Worm (Caenorhabditis elegans) whole organism, L2 larva: ENCODE measurements around the gene cyl-1.

Experiments used
- F13H6.1 ChIP-seq: sonication (generic microtip); optimal IDR thresholded peaks from 2 replicates; lab custom pipeline; 2016; ENCODE audit warnings: missing genetic modification characterization, missing compliant biosample characterization
- R02D3.7 ChIP-seq: fragments of 150-350 bp; optimal IDR thresholded peaks from 2 replicates; lab custom pipeline; 2014; ENCODE audit warnings: missing biosample characterization, missing genetic modification characterization
- Y55F3AM.14 ChIP-seq: fragments of 200-800 bp; sonication (Bioruptor generic); optimal IDR thresholded peaks from 2 replicates; lab custom pipeline; 2018; ENCODE audit warnings: mild to moderate bottlenecking, missing genetic modification characterization, missing compliant biosample characterization
- ZK546.5 ChIP-seq: sonication (generic microtip); optimal IDR thresholded peaks from 2 replicates; lab custom pipeline; 2017; ENCODE audit warnings: missing biosample characterization, missing genetic modification characterization
- alr-1 ChIP-seq: fragments of 150-350 bp; optimal IDR thresholded peaks from 2 replicates; lab custom pipeline; 2014; ENCODE audit warnings: missing biosample characterization, missing genetic modification characterization
- ama-1 ChIP-seq: fragments of 150-350 bp; optimal IDR thresholded peaks from 2 replicates; lab custom pipeline; 2018; ENCODE audit warnings: inconsistent platforms
- blmp-1 ChIP-seq: sonication (generic microtip); optimal IDR thresholded peaks from 2 replicates; lab custom pipeline; 2017; ENCODE audit warnings: missing genetic modification characterization, mild to moderate bottlenecking, missing compliant biosample characterization, antibody characterized with exemption, moderate library complexity; ENCODE audit not compliant: insufficient read depth
- ceh-16 ChIP-seq: fragments of 150-350 bp; optimal IDR thresholded peaks from 2 replicates; lab custom pipeline; 2014; ENCODE audit warnings: missing biosample characterization, missing genetic modification characterization
- ceh-82 ChIP-seq: fragments of 150-350 bp; optimal IDR thresholded peaks from 2 replicates; lab custom pipeline; 2014; ENCODE audit warnings: missing biosample characterization, missing genetic modification characterization
- crh-2 ChIP-seq: sonication (generic microtip); optimal IDR thresholded peaks from 2 replicates; lab custom pipeline; 2017; ENCODE audit warnings: missing biosample characterization, missing genetic modification characterization
- dmd-4 ChIP-seq: sonication (generic microtip); optimal IDR thresholded peaks from 2 replicates; lab custom pipeline; 2017; ENCODE audit warnings: missing biosample characterization, missing genetic modification characterization
- egl-27 ChIP-seq: sonication (generic microtip); optimal IDR thresholded peaks from 3 replicates; lab custom pipeline; 2017; ENCODE audit warnings: missing biosample characterization, missing genetic modification reagents, missing genetic modification characterization
- elt-1 ChIP-seq: fragments of 150-350 bp; optimal IDR thresholded peaks from 2 replicates; lab custom pipeline; 2014; ENCODE audit warnings: missing biosample characterization, missing genetic modification characterization
- elt-3 ChIP-seq: sonication (generic microtip); optimal IDR thresholded peaks from 2 replicates; lab custom pipeline; 2017; ENCODE audit warnings: missing biosample characterization, missing genetic modification characterization
- fos-1 ChIP-seq: fragments of 150-350 bp; optimal IDR thresholded peaks from 2 replicates; lab custom pipeline; 2014; ENCODE audit warnings: missing biosample characterization, missing genetic modification characterization
- gmeb-1 ChIP-seq: fragments of 150-350 bp; optimal IDR thresholded peaks from 2 replicates; lab custom pipeline; 2014; ENCODE audit warnings: missing biosample characterization, missing genetic modification characterization
- lin-11 ChIP-seq: fragments of 150-350 bp; sonication (generic microtip); optimal IDR thresholded peaks from 2 replicates; lab custom pipeline; 2014; ENCODE audit warnings: missing biosample characterization, missing genetic modification characterization, inconsistent platforms, mixed read lengths
- lin-13 ChIP-seq: fragments of 150-350 bp; optimal IDR thresholded peaks from 2 replicates; lab custom pipeline; 2014; ENCODE audit warnings: missing biosample characterization, missing genetic modification reagents, missing genetic modification characterization
- lin-39 ChIP-seq: fragments of 150-350 bp; optimal IDR thresholded peaks from 2 replicates; lab custom pipeline; 2014; ENCODE audit warnings: missing biosample characterization, missing genetic modification reagents, missing genetic modification characterization
- lsy-2 ChIP-seq, 2 experiments: fragments of 150-350 bp in 1 of 2; sonication (generic microtip) in 1 of 2; optimal IDR thresholded peaks; 2 replicates each; lab custom pipeline; 2014 to 2017; ENCODE audit warnings: missing biosample characterization in 2 of 2, missing genetic modification characterization in 2 of 2
- mab-5 ChIP-seq: fragments of 150-350 bp; optimal IDR thresholded peaks from 2 replicates; lab custom pipeline; 2014; ENCODE audit warnings: missing biosample characterization, missing genetic modification characterization
- mbf-1 ChIP-seq: sonication (generic microtip); optimal IDR thresholded peaks from 2 replicates; lab custom pipeline; 2017; ENCODE audit warnings: missing biosample characterization, missing genetic modification characterization
- nhr-10 ChIP-seq: sonication (generic microtip); optimal IDR thresholded peaks from 2 replicates; lab custom pipeline; 2017; ENCODE audit warnings: missing biosample characterization, missing genetic modification characterization
- nhr-11 ChIP-seq: fragments of 150-350 bp; optimal IDR thresholded peaks from 2 replicates; lab custom pipeline; 2014; ENCODE audit warnings: missing biosample characterization, missing genetic modification characterization
- nhr-129 ChIP-seq: fragments of 150-350 bp; optimal IDR thresholded peaks from 2 replicates; lab custom pipeline; 2014; ENCODE audit warnings: missing biosample characterization, missing genetic modification characterization
- nhr-21 ChIP-seq: fragments of 150-350 bp; optimal IDR thresholded peaks from 2 replicates; lab custom pipeline; 2014; ENCODE audit warnings: missing biosample characterization, missing genetic modification characterization
- nhr-23 ChIP-seq: fragments of 150-350 bp; optimal IDR thresholded peaks from 2 replicates; lab custom pipeline; 2014; ENCODE audit warnings: missing biosample characterization, missing genetic modification reagents, missing genetic modification characterization
- nhr-237 ChIP-seq: fragments of 150-350 bp; optimal IDR thresholded peaks from 2 replicates; lab custom pipeline; 2014; ENCODE audit warnings: missing biosample characterization, missing genetic modification characterization
- nhr-25 ChIP-seq: fragments of 150-350 bp; sonication (generic microtip); optimal IDR thresholded peaks from 3 replicates; lab custom pipeline; 2014; ENCODE audit warnings: missing biosample characterization, missing genetic modification characterization
- nhr-77 ChIP-seq: fragments of 150-350 bp; optimal IDR thresholded peaks from 2 replicates; lab custom pipeline; 2014; ENCODE audit warnings: missing biosample characterization, missing genetic modification characterization
- peb-1 ChIP-seq: fragments of 150-350 bp; optimal IDR thresholded peaks from 2 replicates; lab custom pipeline; 2014; ENCODE audit warnings: missing biosample characterization, missing genetic modification characterization
- skn-1 ChIP-seq: sonication (generic microtip); optimal IDR thresholded peaks from 2 replicates; lab custom pipeline; 2017; ENCODE audit warnings: missing biosample characterization, missing genetic modification characterization
- sma-3 ChIP-seq: sonication (generic microtip); optimal IDR thresholded peaks from 2 replicates; lab custom pipeline; 2016; ENCODE audit warnings: missing genetic modification reagents, missing genetic modification characterization, missing compliant biosample characterization
- sma-9 ChIP-seq, 2 experiments: fragments of 150-350 bp in 1 of 2; sonication (generic microtip) in 1 of 2; optimal IDR thresholded peaks; 2 replicates each; lab custom pipeline; 2014 to 2016; ENCODE audit warnings: missing genetic modification characterization in 2 of 2, mild to moderate bottlenecking in 1 of 2, missing biosample characterization in 1 of 2, missing compliant biosample characterization in 1 of 2, missing genetic modification reagents in 1 of 2, moderate library complexity in 1 of 2
- snpc-4 ChIP-seq: fragments of 150-350 bp; optimal IDR thresholded peaks from 2 replicates; lab custom pipeline; 2014; ENCODE audit warnings: missing biosample characterization, missing genetic modification characterization
- unc-39 ChIP-seq: fragments of 150-350 bp; optimal IDR thresholded peaks from 2 replicates; lab custom pipeline; 2014; ENCODE audit warnings: missing biosample characterization, missing genetic modification characterization
- unc-55 ChIP-seq: fragments of 150-350 bp; sonication (generic microtip); optimal IDR thresholded peaks from 3 replicates; lab custom pipeline; 2014; ENCODE audit warnings: missing biosample characterization, missing genetic modification reagents, missing genetic modification characterization
- unc-62 ChIP-seq: fragments of 150-350 bp; optimal IDR thresholded peaks from 2 replicates; lab custom pipeline; 2014; ENCODE audit warnings: missing biosample characterization, missing genetic modification reagents, missing genetic modification characterization
- ztf-1 ChIP-seq: fragments of 200-800 bp; sonication (Bioruptor generic); conservative IDR thresholded peaks from 2 replicates; pipeline ENCODE4 v1.3.6; 2022; ENCODE audit warnings: missing genetic modification characterization, missing compliant biosample characterization
- ztf-4 ChIP-seq: fragments of 150-350 bp; optimal IDR thresholded peaks from 2 replicates; lab custom pipeline; 2014; ENCODE audit warnings: missing biosample characterization, missing genetic modification characterization

The cyl-1 gene

ce11 chrV:11978179-11978578 lies 15.3 kb downstream of the cyl-1 start, which contains the start of gene mif-2:
Gene mif-2, minus strand, starts transcription at chrV:11978459.
- TF ChIP-seq nhr-21 (tag; lab: Kevin White, UChicago), result peak; percentile 3
- TF ChIP-seq lin-13 (GFP tag; lab: Kevin White, UChicago), result peak; percentile 5
- no peak for TF ChIP-seq lin-11 (tag; lab: Kevin White, UChicago)
- TF ChIP-seq crh-2 (tag; lab: Kevin White, UChicago), result peak; percentile 4
- TF ChIP-seq nhr-25, result peak; percentile 10
- no peak for TF ChIP-seq sma-9 (GFP tag; optimal IDR thresholded peaks at IDR 0.05; lab: Kevin White, UChicago)
- no peak for TF ChIP-seq sma-9 (tag; optimal IDR thresholded peaks at IDR 0.05; lab: Kevin White, UChicago)

- no peak for TF ChIP-seq ama-1 (lab: Kevin White, UChicago)
- TF ChIP-seq nhr-23 (tag; lab: Kevin White, UChicago), result no peak
- TF ChIP-seq ztf-4 (tag; lab: Kevin White, UChicago), result no peak
- no peak for TF ChIP-seq mbf-1 (tag; lab: Kevin White, UChicago)
- TF ChIP-seq F13H6.1 (tag; lab: Kevin White, UChicago), result no peak
- TF ChIP-seq dmd-4, result no peak
- no peak for TF ChIP-seq nhr-129 (tag; lab: Kevin White, UChicago)
- TF ChIP-seq gmeb-1 (tag; lab: Kevin White, UChicago), result no peak
- TF ChIP-seq nhr-237, result no peak
- no peak for TF ChIP-seq unc-39 (tag; lab: Kevin White, UChicago)
- no peak for TF ChIP-seq lsy-2 (tag; optimal IDR thresholded peaks at IDR 0.05; lab: Kevin White, UChicago)
- no peak for TF ChIP-seq snpc-4
- TF ChIP-seq ztf-1 (GFP tag; lab: Robert Waterston, UW), result no peak
- TF ChIP-seq unc-55 (GFP tag; lab: Kevin White, UChicago), result no peak
- TF ChIP-seq fos-1 (tag; lab: Kevin White, UChicago), result peak; percentile 43
- peak; percentile 6 for TF ChIP-seq sma-9 (GFP tag; optimal IDR thresholded peaks at IDR 0.05; lab: Kevin White, UChicago)
- no peak for TF ChIP-seq sma-9 (tag; optimal IDR thresholded peaks at IDR 0.05; lab: Kevin White, UChicago)
- peak; percentile 31 for TF ChIP-seq crh-2 (tag; lab: Kevin White, UChicago)
- no peak for TF ChIP-seq blmp-1
- no peak for TF ChIP-seq elt-1
- TF ChIP-seq, all 48 proteins: peak for 3
These were observed 16.8 kb downstream of the cyl-1 start for ce11 chrV:11976734-11977133.

- no peak for TF ChIP-seq R02D3.7 (tag; lab: Kevin White, UChicago)
- peak; percentile 37 for TF ChIP-seq fos-1 (tag; lab: Kevin White, UChicago)
- no peak for TF ChIP-seq ceh-82 (tag; lab: Kevin White, UChicago)
- TF ChIP-seq egl-27 (tag; lab: Kevin White, UChicago), result no peak
- no peak for TF ChIP-seq unc-62 (GFP tag; lab: Kevin White, UChicago)
- TF ChIP-seq skn-1, result no peak
- no peak for TF ChIP-seq nhr-10
- TF ChIP-seq crh-2 (tag; lab: Kevin White, UChicago), result peak; percentile 54
- no peak for TF ChIP-seq mbf-1 (tag; lab: Kevin White, UChicago)
- TF ChIP-seq F13H6.1 (tag; lab: Kevin White, UChicago), result peak; percentile 51
- no peak for TF ChIP-seq elt-3 (tag; lab: Kevin White, UChicago)
- no peak for TF ChIP-seq dmd-4
- no peak for TF ChIP-seq unc-39 (tag; lab: Kevin White, UChicago)
- TF ChIP-seq nhr-11 (tag; lab: Kevin White, UChicago), result no peak
- TF ChIP-seq sma-9 (GFP tag; optimal IDR thresholded peaks at IDR 0.05; lab: Kevin White, UChicago), result peak; percentile 69
- TF ChIP-seq sma-9 (tag; optimal IDR thresholded peaks at IDR 0.05; lab: Kevin White, UChicago), result no peak
- TF ChIP-seq elt-1, result no peak
These were observed 18.3 kb downstream of the cyl-1 start, which contains the start of gene cpr-1 for ce11 chrV:11975233-11975632. Gene cpr-1, plus strand, starts transcription at chrV:11975551.

ce11 chrV:11964723-11965122 lies 28.8 kb downstream of the cyl-1 start, which contains the start of gene F58H1.7:
Gene F58H1.7, minus strand, starts transcription at chrV:11964823.
- TF ChIP-seq gmeb-1 (tag; lab: Kevin White, UChicago) (no peak), unc-62 (GFP tag; lab: Kevin White, UChicago) (no peak), lsy-2 (tag; optimal IDR thresholded peaks at IDR 0.05; lab: Kevin White, UChicago) (no peak), sma-3 (GFP tag; lab: Kevin White, UChicago) (no peak), nhr-11 (tag; lab: Kevin White, UChicago) (no peak)

ce11 chrV:11960831-11961190 lies 32.7 kb downstream of the cyl-1 start:
- no peak for TF ChIP-seq nhr-77
- no peak for TF ChIP-seq peb-1
- TF ChIP-seq alr-1 (tag; lab: Kevin White, UChicago), result no peak
- no peak for TF ChIP-seq snpc-4
- no peak for TF ChIP-seq ZK546.5 (tag; lab: Kevin White, UChicago)
- TF ChIP-seq egl-27 (tag; lab: Kevin White, UChicago), result no peak
- TF ChIP-seq Y55F3AM.14, result no peak
- TF ChIP-seq ceh-16 (tag; lab: Kevin White, UChicago), result no peak
- TF ChIP-seq lin-39 (tag; lab: Kevin White, UChicago), result no peak
- no peak for TF ChIP-seq mab-5
- TF ChIP-seq fos-1 (tag; lab: Kevin White, UChicago), result no peak
- no peak for TF ChIP-seq lsy-2 (tag; optimal IDR thresholded peaks at IDR 0.05; lab: Kevin White, UChicago)
- no peak for TF ChIP-seq lin-13 (GFP tag; lab: Kevin White, UChicago)
